Worm (Caenorhabditis elegans) whole organism, young adult: ENCODE measurements around the gene cdf-2.
A peak's percentile ranks its signal among the peaks of the same experiment; 100 is the strongest.

Source experiments
- B0019.2 ChIP-seq: fragments of 200-800 bp; sonication (Bioruptor generic); conservative IDR thresholded peaks from 2 replicates; pipeline ENCODE4 v1.3.6; 2022; ENCODE audit warnings: missing genetic modification reagents, missing genetic modification characterization, missing compliant biosample characterization
- B0035.1 ChIP-seq: sonication (generic microtip); optimal IDR thresholded peaks from 2 replicates; lab custom pipeline; 2016; ENCODE audit warnings: missing genetic modification characterization, mild to moderate bottlenecking, missing compliant biosample characterization, missing genotype, missing genetic modification reagents
- C17E4.6 ChIP-seq: fragments of 200-800 bp; sonication (Bioruptor generic); IDR thresholded peaks from 2 replicates; pipeline ENCODE4 v1.3.6; 2022; ENCODE audit warnings: missing genetic modification reagents, missing genetic modification characterization, missing compliant biosample characterization
- F22D6.2 ChIP-seq: sonication (generic microtip); optimal IDR thresholded peaks from 2 replicates; lab custom pipeline; 2016; ENCODE audit warnings: mild to moderate bottlenecking, missing genetic modification characterization, missing compliant biosample characterization
- K11D2.4 ChIP-seq: fragments of 200-800 bp; sonication (Bioruptor generic); IDR thresholded peaks from 2 replicates; pipeline ENCODE4 v1.3.6; 2022; ENCODE audit warnings: missing genetic modification reagents, missing genetic modification characterization, missing compliant biosample characterization
- K12H6.12 ChIP-seq: fragments of 200-800 bp; sonication (Bioruptor generic); optimal IDR thresholded peaks from 2 replicates; lab custom pipeline; 2018; ENCODE audit warnings: mild to moderate bottlenecking, missing genetic modification characterization, missing compliant biosample characterization
- ama-1 ChIP-seq, 3 experiments: fragments of 150-350 bp in 1 of 3; sonication (generic microtip) in 2 of 3; optimal IDR thresholded peaks; 2 replicates each; lab custom pipeline; 2014 to 2018; ENCODE audit warnings: missing biosample characterization in 2 of 3, missing genetic modification characterization in 2 of 3, missing genetic modification reagents in 2 of 3
- attf-6 ChIP-seq: fragments of 200-800 bp; sonication (Bioruptor generic); IDR thresholded peaks from 2 replicates; pipeline ENCODE4 v1.3.6; 2022; ENCODE audit warnings: missing genetic modification reagents, missing genetic modification characterization, missing compliant biosample characterization
- bed-1 ChIP-seq: fragments of 200-800 bp; sonication (Bioruptor generic); IDR thresholded peaks from 2 replicates; pipeline ENCODE4 v1.3.6; 2022; ENCODE audit warnings: missing genetic modification reagents, missing genetic modification characterization, missing compliant biosample characterization
- ccch-3 ChIP-seq: fragments of 200-800 bp; sonication (Bioruptor generic); optimal IDR thresholded peaks from 2 replicates; lab custom pipeline; 2018; ENCODE audit warnings: mild to moderate bottlenecking, missing genetic modification characterization, missing compliant biosample characterization
- cebp-1 ChIP-seq, 2 experiments: fragments of 200-800 bp in 1 of 2; sonication (Bioruptor generic) in 1 of 2; sonication (generic microtip) in 1 of 2; IDR thresholded peaks in 1 of 2; optimal IDR thresholded peaks in 1 of 2; 2 replicates each; pipeline versions ENCODE4 v1.3.6 to Lab custom; 2017 to 2022; ENCODE audit warnings: missing compliant biosample characterization in 2 of 2, missing genetic modification characterization in 2 of 2, mild to moderate bottlenecking in 1 of 2, missing genetic modification reagents in 1 of 2, moderate library complexity in 1 of 2
- ceh-79 ChIP-seq: sonication (generic microtip); optimal IDR thresholded peaks from 2 replicates; lab custom pipeline; 2017; ENCODE audit warnings: mild to moderate bottlenecking, missing genetic modification characterization, missing compliant biosample characterization
- die-1 ChIP-seq: sonication (generic microtip); optimal IDR thresholded peaks from 2 replicates; lab custom pipeline; 2016; ENCODE audit warnings: missing genotype, mild to moderate bottlenecking, missing genetic modification characterization, missing compliant biosample characterization
- efl-1 ChIP-seq: fragments of 150-350 bp; optimal IDR thresholded peaks from 2 replicates; lab custom pipeline; 2014; ENCODE audit warnings: missing biosample characterization, missing genetic modification reagents, missing genetic modification characterization
- gei-17 ChIP-seq: fragments of 200-800 bp; sonication (Bioruptor generic); optimal IDR thresholded peaks from 2 replicates; lab custom pipeline; 2018; ENCODE audit warnings: mild to moderate bottlenecking, missing genetic modification characterization, missing compliant biosample characterization
- lag-1 ChIP-seq: fragments of 200-800 bp; sonication (Bioruptor generic); IDR thresholded peaks from 2 replicates; pipeline ENCODE4 v1.3.6; 2022; ENCODE audit warnings: missing genetic modification reagents, missing genetic modification characterization, missing compliant biosample characterization
- lin-26 ChIP-seq: fragments of 200-800 bp; sonication (Bioruptor generic); IDR thresholded peaks from 2 replicates; pipeline ENCODE4 v1.3.6; 2022; ENCODE audit warnings: missing genetic modification reagents, missing genetic modification characterization, missing compliant biosample characterization
- lin-40 ChIP-seq: sonication (generic microtip); optimal IDR thresholded peaks from 2 replicates; lab custom pipeline; 2016; ENCODE audit warnings: missing genetic modification characterization, mild to moderate bottlenecking, missing compliant biosample characterization, missing genotype, missing genetic modification reagents
- mes-4 ChIP-seq: sonication (generic microtip); optimal IDR thresholded peaks from 2 replicates; lab custom pipeline; 2016; ENCODE audit warnings: missing genotype, missing genetic modification characterization, missing compliant biosample characterization
- mxl-1 ChIP-seq: sonication (generic microtip); optimal IDR thresholded peaks from 2 replicates; lab custom pipeline; 2016; ENCODE audit warnings: missing genetic modification characterization, missing compliant biosample characterization
- nfya-1 ChIP-seq: sonication (generic microtip); optimal IDR thresholded peaks from 2 replicates; lab custom pipeline; 2017; ENCODE audit warnings: antibody characterized with exemption, missing compliant biosample characterization, missing genetic modification characterization, borderline replicate concordance; ENCODE audit not compliant: insufficient read depth
- nhr-120 ChIP-seq: fragments of 200-800 bp; sonication (Bioruptor generic); IDR thresholded peaks from 2 replicates; pipeline ENCODE4 v1.3.6; 2022; ENCODE audit warnings: missing genetic modification characterization, missing compliant biosample characterization
- nhr-27 ChIP-seq: fragments of 200-800 bp; sonication (Bioruptor generic); optimal IDR thresholded peaks from 2 replicates; lab custom pipeline; 2018; ENCODE audit warnings: mild to moderate bottlenecking, missing genetic modification characterization, moderate library complexity, missing compliant biosample characterization
- nhr-80 ChIP-seq: sonication (generic microtip); optimal IDR thresholded peaks from 2 replicates; lab custom pipeline; 2016; ENCODE audit warnings: missing genetic modification characterization, missing compliant biosample characterization
- pbrm-1 ChIP-seq: fragments of 200-800 bp; sonication (Bioruptor generic); IDR thresholded peaks from 2 replicates; pipeline ENCODE4 v1.3.6; 2022; ENCODE audit warnings: missing genetic modification reagents, missing genetic modification characterization, missing compliant biosample characterization
- pha-4 ChIP-seq: fragments of 150-350 bp; sonication (generic microtip); optimal IDR thresholded peaks from 2 replicates; lab custom pipeline; 2014; ENCODE audit warnings: missing biosample characterization, missing genetic modification reagents, missing genetic modification characterization
- somi-1 ChIP-seq: fragments of 200-800 bp; sonication (Bioruptor generic); optimal IDR thresholded peaks from 2 replicates; lab custom pipeline; 2018; ENCODE audit warnings: mild to moderate bottlenecking, missing genetic modification characterization, missing compliant biosample characterization
- sptf-2 ChIP-seq: fragments of 200-800 bp; sonication (Bioruptor generic); optimal IDR thresholded peaks from 2 replicates; lab custom pipeline; 2018; ENCODE audit warnings: mild to moderate bottlenecking, missing genetic modification characterization, missing compliant biosample characterization
- tbx-9 ChIP-seq: sonication (generic microtip); optimal IDR thresholded peaks from 2 replicates; lab custom pipeline; 2016; ENCODE audit warnings: borderline replicate concordance, missing genetic modification characterization, inconsistent platforms, missing compliant biosample characterization
- unc-62 ChIP-seq: fragments of 150-350 bp; optimal IDR thresholded peaks from 2 replicates; lab custom pipeline; 2014; ENCODE audit warnings: missing biosample characterization, missing genetic modification reagents, missing genetic modification characterization
- ztf-22 ChIP-seq: fragments of 200-800 bp; sonication (Bioruptor generic); optimal IDR thresholded peaks from 2 replicates; lab custom pipeline; 2018; ENCODE audit warnings: mild to moderate bottlenecking, missing genetic modification characterization, moderate library complexity, missing compliant biosample characterization
- ztf-26 ChIP-seq: sonication (generic microtip); optimal IDR thresholded peaks from 2 replicates; lab custom pipeline; 2017; ENCODE audit warnings: missing genetic modification characterization, missing compliant biosample characterization
- ztf-28 ChIP-seq: fragments of 200-800 bp; sonication (Bioruptor generic); IDR thresholded peaks from 2 replicates; pipeline ENCODE4 v1.3.6; 2022; ENCODE audit warnings: missing genetic modification reagents, missing genetic modification characterization, missing compliant biosample characterization

Gene cdf-2

DNA sequence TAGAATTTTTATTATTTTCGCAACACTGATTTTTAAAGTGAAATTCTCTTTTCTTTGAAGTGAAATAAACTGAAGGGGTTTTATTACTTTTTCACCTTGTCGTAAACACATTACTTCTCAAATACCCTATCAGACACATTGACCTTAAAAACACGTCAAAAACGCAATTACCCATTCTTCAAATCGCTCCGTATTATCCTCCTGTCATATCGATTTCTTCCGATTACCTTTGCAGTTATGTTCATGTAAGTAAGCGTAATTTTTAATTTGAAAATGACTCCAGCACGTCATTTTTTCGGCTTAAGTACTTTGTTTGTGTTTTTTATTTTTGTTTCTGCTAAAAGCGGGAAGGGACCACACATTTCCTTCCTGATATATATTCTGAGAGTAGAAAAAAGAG lies 28.5 kb downstream of the cdf-2 start:
- TF ChIP-seq K12H6.12 (tag; lab: Kevin White, UChicago): no peak
- no peak for TF ChIP-seq unc-62 (GFP tag; lab: Kevin White, UChicago)
- TF ChIP-seq tbx-9 (tag; lab: Kevin White, UChicago): no peak
- TF ChIP-seq lin-26 (GFP tag; lab: Robert Waterston, UW): no peak
- no peak for TF ChIP-seq pha-4
- TF ChIP-seq lag-1 (GFP tag; lab: Robert Waterston, UW): no peak
- no peak for TF ChIP-seq mxl-1 (tag; lab: Kevin White, UChicago)
- TF ChIP-seq, all 124 proteins: peak for 0

DNA sequence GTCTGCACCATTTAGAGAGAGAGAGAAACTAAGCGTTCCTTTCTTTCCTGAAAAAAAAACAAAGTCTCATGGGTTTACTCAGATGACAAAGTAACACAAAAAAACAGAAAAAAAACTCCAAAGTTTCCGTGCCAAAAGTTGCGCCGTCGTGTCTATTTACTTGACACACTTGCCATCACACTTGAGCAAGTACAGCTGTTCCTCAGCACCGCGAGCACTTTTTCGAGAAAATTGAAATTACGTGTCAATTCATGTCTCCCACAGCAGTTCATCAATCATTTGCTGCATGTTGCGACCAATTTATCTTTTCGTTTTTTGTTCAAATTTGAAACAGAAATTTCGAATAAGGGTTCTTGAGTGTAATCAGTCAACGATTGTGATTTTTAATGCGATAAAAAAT lies 30.2 kb downstream of the cdf-2 start:
- TF ChIP-seq pha-4 (peak; percentile 17), ceh-79 (tag; lab: Kevin White, UChicago) (no peak), ztf-22 (GFP tag; lab: Kevin White, UChicago) (no peak), pbrm-1 (no peak), nhr-27 (tag; lab: Kevin White, UChicago) (no peak)

- TF ChIP-seq nhr-80 (tag; lab: Kevin White, UChicago) (peak; percentile 53), cebp-1 (GFP tag; IDR thresholded peaks at IDR 0.05; lab: Robert Waterston, UW) (no peak), cebp-1 (tag; optimal IDR thresholded peaks at IDR 0.05; lab: Kevin White, UChicago) (peak; percentile 17), efl-1 (GFP tag; lab: Kevin White, UChicago) (no peak)
These were observed 31.5 kb downstream of the cdf-2 start for ce11 chrX:12435246-12435645.

ce11 chrX:12434086-12434485 lies 32.6 kb downstream of the cdf-2 start, which contains the start of gene tsct-1:
TSS of gene tsct-1 (plus strand) at chrX:12434097.
- TF ChIP-seq nhr-80 (tag; lab: Kevin White, UChicago): no peak
- no peak for TF ChIP-seq sptf-2
- TF ChIP-seq pbrm-1: no peak
- TF ChIP-seq nfya-1 (tag; lab: Kevin White, UChicago): no peak
- no peak for TF ChIP-seq gei-17 (GFP tag; lab: Kevin White, UChicago)
- no peak for TF ChIP-seq C17E4.6 (GFP tag; lab: Robert Waterston, UW)
- no peak for TF ChIP-seq ama-1 (optimal IDR thresholded peaks at IDR 0.05; lab: Kevin White, UChicago)
- TF ChIP-seq ama-1 (GFP tag; optimal IDR thresholded peaks at IDR 0.05; lab: Kevin White, UChicago): no peak
- no peak for TF ChIP-seq bed-1
- no peak for TF ChIP-seq nhr-120

ce11 chrX:12430309-12430708 lies 36.4 kb downstream of the cdf-2 start, which contains the start of gene med-1:
TSS of gene med-1 (plus strand) at chrX:12430609.
- TF ChIP-seq mes-4 (tag; lab: Kevin White, UChicago) (no peak), F22D6.2 (tag; lab: Kevin White, UChicago) (no peak), attf-6 (GFP tag; lab: Robert Waterston, UW) (no peak), ztf-28 (no peak), B0035.1 (tag; lab: Kevin White, UChicago) (no peak)
- TF ChIP-seq, all 124 proteins: peak for 0

DNA sequence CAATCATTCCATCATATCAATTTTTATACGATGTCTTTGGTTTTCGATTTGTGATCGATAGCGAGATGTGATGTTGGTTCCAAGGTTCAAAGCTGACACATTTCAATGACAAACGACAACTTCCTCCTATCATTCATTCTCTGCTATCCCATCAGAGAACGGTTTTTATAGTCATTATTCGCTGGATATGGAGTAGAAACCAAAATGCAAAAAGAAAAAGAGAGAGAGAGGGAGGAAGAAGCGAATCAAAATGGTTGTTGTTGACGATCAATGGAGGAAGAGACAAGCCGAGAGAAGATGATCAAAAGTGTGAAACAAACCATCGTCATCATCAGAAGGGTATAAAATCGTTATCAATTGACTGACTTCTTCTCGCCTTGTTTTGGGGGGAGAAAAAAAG lies 41.3 kb downstream of the cdf-2 start, which contains the start of gene T24D3.2:
TSS of gene T24D3.2 (plus strand) at position 304 of the 400 bp plus-strand sequence.
- TF ChIP-seq die-1 (tag; lab: Kevin White, UChicago): peak; percentile 42
- TF ChIP-seq K11D2.4: 0 out of 2 replicates have a peak, but pooled peaks have one; percentile 40
- peak; percentile 79 for TF ChIP-seq lin-40 (tag; lab: Kevin White, UChicago)
- TF ChIP-seq nhr-120: no peak
- TF ChIP-seq ztf-26 (tag; lab: Kevin White, UChicago): peak; percentile 63
- TF ChIP-seq somi-1 (GFP tag; lab: Kevin White, UChicago): peak; percentile 69
- TF ChIP-seq ccch-3 (GFP tag; lab: Kevin White, UChicago): no peak
- no peak for TF ChIP-seq B0019.2 (GFP tag; lab: Robert Waterston, UW)
